Fruit fly (Drosophila melanogaster) whole organism, pupa: Measurements from ENCODE around the gene Pka-C1.

Experiments
- CG10348 ChIP-seq: fragments of 200-800 bp; sonication (Bioruptor generic); IDR thresholded peaks from 2 replicates; pipeline ENCODE4 v1.3.6; 2022; ENCODE audit warnings: missing biosample characterization, missing genetic modification characterization
- CG12605 ChIP-seq: fragments of 200-800 bp; sonication (Bioruptor generic); IDR thresholded peaks from 2 replicates; pipeline ENCODE4 v1.3.6; 2022; ENCODE audit warnings: missing biosample characterization, missing genetic modification characterization
- CG13204 ChIP-seq: fragments of 200-800 bp; sonication (Bioruptor generic); optimal IDR thresholded peaks from 2 replicates; lab custom pipeline; 2018; ENCODE audit warnings: missing biosample characterization, mild to moderate bottlenecking, missing genetic modification characterization, moderate library complexity
- CG14655 ChIP-seq: fragments of 200-800 bp; sonication (Bioruptor generic); optimal IDR thresholded peaks from 3 replicates; lab custom pipeline; 2017; ENCODE audit warnings: mild to moderate bottlenecking, missing biosample characterization, missing genetic modification reagents, missing genetic modification characterization
- CG15710 ChIP-seq: fragments of 200-800 bp; sonication (Bioruptor generic); optimal IDR thresholded peaks from 2 replicates; lab custom pipeline; 2018; ENCODE audit warnings: missing biosample characterization, mild to moderate bottlenecking, missing genetic modification characterization, moderate library complexity
- CG17806 ChIP-seq: fragments of 200-800 bp; sonication (Bioruptor generic); optimal IDR thresholded peaks from 2 replicates; lab custom pipeline; 2018; ENCODE audit warnings: missing biosample characterization, mild to moderate bottlenecking, missing genetic modification characterization, moderate library complexity
- CG32121 ChIP-seq: fragments of 200-800 bp; sonication (Bioruptor generic); IDR thresholded peaks from 2 replicates; pipeline ENCODE4 v1.3.6; 2022; ENCODE audit warnings: missing biosample characterization, missing genetic modification characterization
- CG34367 ChIP-seq: fragments of 200-800 bp; sonication (Bioruptor generic); optimal IDR thresholded peaks from 2 replicates; lab custom pipeline; 2018; ENCODE audit warnings: missing biosample characterization, mild to moderate bottlenecking, missing genetic modification characterization
- CG4496 ChIP-seq: fragments of 200-800 bp; sonication (Bioruptor generic); IDR thresholded peaks from 3 replicates; pipeline ENCODE4 v1.3.6; 2022; ENCODE audit warnings: missing biosample characterization, missing genetic modification characterization
- CG8159 ChIP-seq: fragments of 200-800 bp; sonication (Bioruptor generic); optimal IDR thresholded peaks from 3 replicates; lab custom pipeline; 2018; ENCODE audit warnings: missing biosample characterization, mild to moderate bottlenecking, missing genetic modification characterization, moderate library complexity
- CG8301 ChIP-seq: fragments of 200-800 bp; sonication (Bioruptor generic); optimal IDR thresholded peaks from 2 replicates; lab custom pipeline; 2018; ENCODE audit warnings: missing biosample characterization, mild to moderate bottlenecking, missing genetic modification characterization
- CG9948 ChIP-seq: fragments of 200-800 bp; sonication (Bioruptor generic); optimal IDR thresholded peaks from 2 replicates; lab custom pipeline; 2018; ENCODE audit warnings: missing biosample characterization, mild to moderate bottlenecking, missing genetic modification characterization, moderate library complexity
- D1 ChIP-seq: fragments of 200-800 bp; sonication (Bioruptor generic); optimal IDR thresholded peaks from 2 replicates; lab custom pipeline; 2018; ENCODE audit warnings: missing biosample characterization, mild to moderate bottlenecking, missing genetic modification characterization, moderate library complexity
- EcR ChIP-seq: fragments of 200-800 bp; sonication (Bioruptor generic); optimal IDR thresholded peaks from 3 replicates; lab custom pipeline; 2019; ENCODE audit warnings: missing biosample characterization, missing genetic modification characterization, mild to moderate bottlenecking, moderate library complexity, missing genetic modification reagents
- Ets98B ChIP-seq: fragments of 200-800 bp; sonication (Bioruptor generic); IDR thresholded peaks from 2 replicates; pipeline ENCODE4 v1.3.6; 2022; ENCODE audit warnings: missing biosample characterization, missing genetic modification characterization
- Pif1A ChIP-seq: fragments of 200-800 bp; sonication (Bioruptor generic); optimal IDR thresholded peaks from 3 replicates; lab custom pipeline; 2016; ENCODE audit warnings: missing biosample characterization, missing genetic modification characterization
- Pif1B ChIP-seq: fragments of 200-800 bp; sonication (Bioruptor generic); optimal IDR thresholded peaks from 3 replicates; lab custom pipeline; 2016; ENCODE audit warnings: missing biosample characterization, missing genetic modification characterization
- Snoo ChIP-seq: fragments of 200-800 bp; sonication (Bioruptor generic); optimal IDR thresholded peaks from 3 replicates; lab custom pipeline; 2017; ENCODE audit warnings: missing biosample characterization, mild to moderate bottlenecking, missing genetic modification characterization, inconsistent platforms
- fd96Ca ChIP-seq: fragments of 200-800 bp; sonication (Bioruptor generic); IDR thresholded peaks from 3 replicates; pipeline ENCODE4 v1.3.6; 2022; ENCODE audit warnings: missing biosample characterization, missing genetic modification characterization
- gl ChIP-seq: fragments of 200-800 bp; sonication (Bioruptor generic); optimal IDR thresholded peaks from 2 replicates; lab custom pipeline; 2018; ENCODE audit warnings: missing biosample characterization, mild to moderate bottlenecking, missing genetic modification characterization
- rn ChIP-seq: fragments of 200-800 bp; sonication (Bioruptor generic); IDR thresholded peaks from 2 replicates; pipeline ENCODE4 v1.3.6; 2022; ENCODE audit warnings: missing biosample characterization, missing genetic modification characterization

The Pka-C1 gene

dm6 chr2L:9711107-9711585, 12.0 kb upstream of the Pka-C1 start, which contains the start of gene CG4364:
Gene CG4364, minus strand, starts transcription at chr2L:9711271.
- TF ChIP-seq CG8301 (tag; lab: Kevin White, UChicago) = no peak
- no peak for TF ChIP-seq CG15710 (tag; lab: Kevin White, UChicago)
- no peak for TF ChIP-seq CG9948
- TF ChIP-seq CG14655 (GFP tag; lab: Kevin White, UChicago) = no peak
- no peak for TF ChIP-seq D1 (tag; lab: Kevin White, UChicago)
- no peak for TF ChIP-seq CG32121 (GFP tag; lab: Robert Waterston, UW)
- no peak for TF ChIP-seq Pif1B
- TF ChIP-seq fd96Ca (GFP tag; lab: Robert Waterston, UW) = no peak
- TF ChIP-seq Ets98B (GFP tag; lab: Robert Waterston, UW) = no peak
- TF ChIP-seq rn = no peak
- TF ChIP-seq CG8159 (tag; lab: Kevin White, UChicago) = no peak
- TF ChIP-seq CG34367 (tag; lab: Kevin White, UChicago) = no peak
- no peak for TF ChIP-seq CG17806 (tag; lab: Kevin White, UChicago)
- TF ChIP-seq CG12605 (GFP tag; lab: Robert Waterston, UW) = no peak
- no peak for TF ChIP-seq CG10348 (GFP tag; lab: Robert Waterston, UW)
- TF ChIP-seq CG13204 (GFP tag; lab: Kevin White, UChicago) = no peak
- no peak for TF ChIP-seq gl (tag; lab: Kevin White, UChicago)
- TF ChIP-seq, all 21 proteins: peak for 0

dm6 chr2L:9707514-9708094, 8.5 kb upstream of the Pka-C1 start:
- TF ChIP-seq Snoo (tag; lab: Kevin White, UChicago) = no peak
- no peak for TF ChIP-seq CG8301 (tag; lab: Kevin White, UChicago)
- peak; percentile 47 for TF ChIP-seq EcR (GFP tag; lab: Kevin White, UChicago)

dm6 chr2L:9707103-9707502, 8.0 kb upstream of the Pka-C1 start:
- TF ChIP-seq CG32121 (GFP tag; lab: Robert Waterston, UW) (peak; percentile 58), CG4496 (GFP tag; lab: Robert Waterston, UW) (peak; percentile 61; the same call in 1 of the 3 replicates), gl (tag; lab: Kevin White, UChicago) (peak; percentile 52), CG8301 (tag; lab: Kevin White, UChicago) (peak; percentile 26), CG15710 (tag; lab: Kevin White, UChicago) (no peak), CG34367 (tag; lab: Kevin White, UChicago) (no peak), rn (no peak), fd96Ca (GFP tag; lab: Robert Waterston, UW) (no peak), CG8159 (tag; lab: Kevin White, UChicago) (peak; percentile 31), Ets98B (GFP tag; lab: Robert Waterston, UW) (peak; percentile 57), CG14655 (GFP tag; lab: Kevin White, UChicago) (peak; percentile 60)

dm6 chr2L:9705872-9706317, 6.8 kb upstream of the Pka-C1 start, which contains the start of gene CG31710:
Gene CG31710, minus strand, starts transcription at chr2L:9705954.
- TF ChIP-seq CG14655 (GFP tag; lab: Kevin White, UChicago) (no peak), gl (tag; lab: Kevin White, UChicago) (peak; percentile 6), CG32121 (GFP tag; lab: Robert Waterston, UW) (0 out of 2 replicates have a peak, but pooled peaks have one; percentile 12), Pif1B (no peak), Ets98B (GFP tag; lab: Robert Waterston, UW) (peak; percentile 37; the same call in 1 of the 2 replicates), Snoo (tag; lab: Kevin White, UChicago) (peak; percentile 2), fd96Ca (GFP tag; lab: Robert Waterston, UW) (no peak), Pif1A (GFP tag; lab: Kevin White, UChicago) (peak; percentile 12), EcR (GFP tag; lab: Kevin White, UChicago) (peak; percentile 45), CG4496 (GFP tag; lab: Robert Waterston, UW) (0 out of 3 replicates have a peak, but pooled peaks have one; percentile 32), rn (no peak)

- TF ChIP-seq CG15710 (tag; lab: Kevin White, UChicago) (no peak), CG13204 (GFP tag; lab: Kevin White, UChicago) (no peak), D1 (tag; lab: Kevin White, UChicago) (no peak), CG34367 (tag; lab: Kevin White, UChicago) (no peak), Pif1A (GFP tag; lab: Kevin White, UChicago) (no peak), CG17806 (tag; lab: Kevin White, UChicago) (no peak), Snoo (tag; lab: Kevin White, UChicago) (no peak), CG10348 (GFP tag; lab: Robert Waterston, UW) (no peak), rn (no peak), CG32121 (GFP tag; lab: Robert Waterston, UW) (no peak), CG9948 (no peak), Pif1B (no peak), Ets98B (GFP tag; lab: Robert Waterston, UW) (no peak)
Measured at dm6 chr2L:9705291-9705690, 6.2 kb upstream of the Pka-C1 start.

dm6 chr2L:9704343-9704742, 5.2 kb upstream of the Pka-C1 start:
- TF ChIP-seq CG14655 (GFP tag; lab: Kevin White, UChicago) = no peak
- TF ChIP-seq CG13204 (GFP tag; lab: Kevin White, UChicago) = no peak
- TF ChIP-seq Ets98B (GFP tag; lab: Robert Waterston, UW) = peak; percentile 4; the same call in 1 of the 2 replicates
